Fruit fly (Drosophila melanogaster): ENCODE measurements around the gene CG10357.
A peak's percentile ranks its signal among the peaks of the same experiment; 100 is the strongest.

The CG10357 gene

DNA sequence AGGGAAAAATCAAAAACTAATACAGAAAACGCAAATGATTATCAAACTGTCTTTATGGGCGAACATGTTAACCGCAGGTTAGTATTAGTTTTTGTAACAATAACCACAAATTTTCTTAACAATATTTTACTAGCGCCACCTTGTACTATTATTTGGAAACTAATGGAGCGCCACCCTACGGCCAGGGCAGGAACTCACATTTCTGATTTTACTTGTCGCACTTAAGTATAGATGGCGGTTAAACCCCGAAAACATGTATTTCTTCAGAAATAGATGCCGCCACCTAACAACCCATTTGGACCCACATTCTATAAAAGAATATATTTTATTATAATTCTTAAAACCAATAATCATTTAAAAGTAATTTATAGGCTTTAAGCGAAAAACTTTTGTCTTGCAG, 1.2 kb downstream of the CG10357 start (continued):
- TF ChIP-seq unc-4 (GFP tag; IDR thresholded peaks at IDR 0.05; ENCODE audit: partially characterized antibody), result peak; percentile 26; the same call in 1 of the 2 replicates
- TF ChIP-seq Kr (GFP tag; optimal IDR thresholded peaks at IDR 0.05), result no peak
- TF ChIP-seq ftz-f1 (GFP tag; optimal IDR thresholded peaks at IDR 0.05), result peak; percentile 22
- peak; percentile 71; the same call in 2 of the 3 replicates for TF ChIP-seq CG11560 (tag; IDR thresholded peaks at IDR 0.05)
- peak; percentile 38 for TF ChIP-seq CG12299 (tag; optimal IDR thresholded peaks at IDR 0.05)
- TF ChIP-seq gfzf (GFP tag; optimal IDR thresholded peaks at IDR 0.05), result no peak
- TF ChIP-seq CG12155 (GFP tag; optimal IDR thresholded peaks at IDR 0.05), result peak; percentile 81
- TF ChIP-seq Hand (GFP tag; optimal IDR thresholded peaks at IDR 0.05), result no peak
- TF ChIP-seq Mad (GFP tag; optimal IDR thresholded peaks at IDR 0.05), result peak; percentile 83
- TF ChIP-seq eve (GFP tag; optimal IDR thresholded peaks at IDR 0.05), result no peak
- TF ChIP-seq CG11504 (tag; optimal IDR thresholded peaks at IDR 0.05), result peak; percentile 83
- peak; percentile 75 for TF ChIP-seq CG17912 (GFP tag; optimal IDR thresholded peaks at IDR 0.05)
- TF ChIP-seq NK7.1 (GFP tag; optimal IDR thresholded peaks at IDR 0.05), result peak; percentile 52
- peak; percentile 38 for TF ChIP-seq Bteb2 (GFP tag; optimal IDR thresholded peaks at IDR 0.05)
- TF ChIP-seq CG10959 (GFP tag; IDR thresholded peaks at IDR 0.05), result peak; percentile 85
- TF ChIP-seq Dip3 (GFP tag; optimal IDR thresholded peaks at IDR 0.05), result peak; percentile 52
- TF ChIP-seq CG3163 (GFP tag; optimal IDR thresholded peaks at IDR 0.05), result peak; percentile 61
- TF ChIP-seq CG17328 (GFP tag; IDR thresholded peaks at IDR 0.05), result peak; percentile 73
- TF ChIP-seq CG13894 (tag; optimal IDR thresholded peaks at IDR 0.05), result peak; percentile 72
- peak; percentile 83 for TF ChIP-seq CG1602 (GFP tag; optimal IDR thresholded peaks at IDR 0.05)
- peak; percentile 72 for TF ChIP-seq CG10267 (tag; optimal IDR thresholded peaks at IDR 0.05)
- no peak for TF ChIP-seq CG6765 (GFP tag; optimal IDR thresholded peaks at IDR 0.05)
- TF ChIP-seq CG13624 (GFP tag; optimal IDR thresholded peaks at IDR 0.05), result peak; percentile 75
- TF ChIP-seq CG11723 (GFP tag; optimal IDR thresholded peaks at IDR 0.05), result no peak
- TF ChIP-seq Doc3 (GFP tag; IDR thresholded peaks at IDR 0.05; ENCODE audit: partially characterized antibody), result no peak
- TF ChIP-seq Myb (GFP tag; optimal IDR thresholded peaks at IDR 0.05), result peak; percentile 62
- peak; percentile 12 for TF ChIP-seq CG10147 (GFP tag; optimal IDR thresholded peaks at IDR 0.05)
- TF ChIP-seq D19B (GFP tag; optimal IDR thresholded peaks at IDR 0.05), result peak; percentile 12
- TF ChIP-seq CG13296 (GFP tag; optimal IDR thresholded peaks at IDR 0.05), result no peak
- TF ChIP-seq CG11085 (GFP tag; IDR thresholded peaks at IDR 0.05), result peak; percentile 81
- TF ChIP-seq CG7786 (GFP tag; optimal IDR thresholded peaks at IDR 0.05), result peak; percentile 46
- peak; percentile 78 for TF ChIP-seq E2f1 (GFP tag; IDR thresholded peaks at IDR 0.05)
- TF ChIP-seq CG14441 (GFP tag; IDR thresholded peaks at IDR 0.05), result peak; percentile 87
- TF ChIP-seq CG4617 (GFP tag; optimal IDR thresholded peaks at IDR 0.05; ENCODE audit: borderline replicate concordance), result peak; percentile 62
- TF ChIP-seq phol (tag; optimal IDR thresholded peaks at IDR 0.05), result peak; percentile 77
- peak; percentile 59 for TF ChIP-seq CHES-1-like (GFP tag; optimal IDR thresholded peaks at IDR 0.05)
- TF ChIP-seq peb (GFP tag; IDR thresholded peaks at IDR 0.05), result peak; percentile 59; the same call in 1 of the 2 replicates
- peak; percentile 30 for TF ChIP-seq CG2116 (GFP tag; optimal IDR thresholded peaks at IDR 0.05)
- no peak for TF ChIP-seq Stat92E (GFP tag; optimal IDR thresholded peaks at IDR 0.05)
- peak; percentile 28 for TF ChIP-seq CG18476 (GFP tag; optimal IDR thresholded peaks at IDR 0.05)
- TF ChIP-seq tx (GFP tag; optimal IDR thresholded peaks at IDR 0.05), result peak; percentile 53
- peak; percentile 52 for TF ChIP-seq CG6813 (GFP tag; optimal IDR thresholded peaks at IDR 0.05)
- no peak for TF ChIP-seq CG14860 (GFP tag; IDR thresholded peaks at IDR 0.05; ENCODE audit: partially characterized antibody)
- peak; percentile 85 for TF ChIP-seq HmgZ (tag; optimal IDR thresholded peaks at IDR 0.05)
- TF ChIP-seq Adf1 (GFP tag; IDR thresholded peaks at IDR 0.05), result no peak
- peak; percentile 22 for TF ChIP-seq psq (GFP tag; optimal IDR thresholded peaks at IDR 0.05)
- TF ChIP-seq MTF-1 (GFP tag; optimal IDR thresholded peaks at IDR 0.05; ENCODE audit: borderline replicate concordance), result peak; percentile 86
- peak; percentile 75 to 91 for TF ChIP-seq dpn (GFP tag; optimal IDR thresholded peaks at IDR 0.05)
- peak; percentile 75 for TF ChIP-seq Rx (GFP tag; IDR thresholded peaks at IDR 0.05)
- TF ChIP-seq repo (GFP tag; optimal IDR thresholded peaks at IDR 0.05), result peak; percentile 19

Data from whole organism, embryonic.